Worm (Caenorhabditis elegans) whole organism, mixed stage, embryonic: ENCODE measurements around the gene B0416.2.

Source experiments
- bed-3 ChIP-seq: fragments of 200-800 bp; sonication (Bioruptor generic); optimal IDR thresholded peaks from 3 replicates; lab custom pipeline; 2018; ENCODE audit warnings: mild to moderate bottlenecking, missing genetic modification characterization, moderate library complexity, missing compliant biosample characterization
- elt-1 ChIP-seq: sonication (generic microtip); optimal IDR thresholded peaks from 2 replicates; lab custom pipeline; 2017; ENCODE audit warnings: missing genetic modification characterization, mild to moderate bottlenecking, missing compliant biosample characterization, antibody characterized with exemption, moderate library complexity, borderline replicate concordance; ENCODE audit not compliant: insufficient read depth
- elt-3 ChIP-seq: fragments of 150-350 bp; optimal IDR thresholded peaks from 2 replicates; lab custom pipeline; 2014; ENCODE audit warnings: missing biosample characterization, missing genetic modification characterization
- lin-32 ChIP-seq: fragments of 200-800 bp; sonication (Bioruptor generic); optimal IDR thresholded peaks from 2 replicates; lab custom pipeline; 2018; ENCODE audit warnings: mild to moderate bottlenecking, missing genetic modification characterization, missing compliant biosample characterization
- mab-5 ChIP-seq: fragments of 150-350 bp; optimal IDR thresholded peaks from 2 replicates; lab custom pipeline; 2014; ENCODE audit warnings: missing biosample characterization, missing genetic modification characterization
- mep-1 ChIP-seq: fragments of 150-350 bp; optimal IDR thresholded peaks from 2 replicates; lab custom pipeline; 2017; ENCODE audit warnings: missing biosample characterization, missing genetic modification reagents, missing genetic modification characterization, inconsistent platforms
- nhr-12 ChIP-seq: fragments of 150-350 bp; optimal IDR thresholded peaks from 2 replicates; lab custom pipeline; 2014; ENCODE audit warnings: missing biosample characterization, missing genetic modification characterization
- nhr-237 ChIP-seq: fragments of 150-350 bp; optimal IDR thresholded peaks from 2 replicates; lab custom pipeline; 2014; ENCODE audit warnings: missing biosample characterization, missing genetic modification characterization
- nhr-28 ChIP-seq: fragments of 150-350 bp; optimal IDR thresholded peaks from 2 replicates; lab custom pipeline; 2014; ENCODE audit warnings: missing biosample characterization, missing genetic modification characterization
- pha-4 ChIP-seq: fragments of 150-350 bp; optimal IDR thresholded peaks from 2 replicates; lab custom pipeline; 2018; ENCODE audit warnings: missing biosample characterization, missing genetic modification reagents, missing genetic modification characterization
- sem-2 ChIP-seq: fragments of 200-800 bp; sonication (Bioruptor generic); optimal IDR thresholded peaks from 2 replicates; lab custom pipeline; 2018; ENCODE audit warnings: mild to moderate bottlenecking, missing genetic modification characterization, missing compliant biosample characterization
- unc-39 ChIP-seq: fragments of 150-350 bp; optimal IDR thresholded peaks from 2 replicates; lab custom pipeline; 2014; ENCODE audit warnings: missing biosample characterization, missing genetic modification characterization
- unc-62 ChIP-seq: fragments of 150-350 bp; optimal IDR thresholded peaks from 2 replicates; lab custom pipeline; 2014; ENCODE audit warnings: missing biosample characterization, missing genetic modification reagents, missing genetic modification characterization
- ztf-11 ChIP-seq: fragments of 150-350 bp; optimal IDR thresholded peaks from 2 replicates; lab custom pipeline; 2014; ENCODE audit warnings: missing biosample characterization, missing genetic modification characterization

DNA sequence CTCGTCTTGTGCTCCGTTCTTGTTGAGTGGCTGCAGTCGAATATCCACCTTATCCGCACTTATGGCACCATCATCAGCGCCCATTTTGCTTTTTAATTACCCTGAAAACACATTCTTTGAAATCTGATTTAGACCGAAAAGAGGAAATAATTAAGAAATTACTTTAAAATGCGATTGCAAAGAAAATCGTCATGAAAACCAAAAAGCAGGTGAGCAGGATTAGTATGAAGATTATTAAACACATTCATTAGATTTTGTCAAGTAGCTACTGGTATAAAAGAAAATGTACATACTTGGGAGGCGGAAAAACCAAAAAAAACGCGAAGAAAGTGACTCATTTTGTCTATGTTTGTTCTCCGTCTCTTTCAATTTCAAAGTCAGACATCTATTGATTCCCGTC, 28.2 kb upstream of the B0416.2 start, which contains the start of gene B0416.5:
- no peak for TF ChIP-seq unc-62
- TF ChIP-seq ztf-11, result no peak
- TF ChIP-seq nhr-28, result no peak
- no peak for TF ChIP-seq lin-32
- TF ChIP-seq sem-2 (GFP tag; lab: Kevin White, UChicago), result no peak
- TF ChIP-seq elt-3 (tag; lab: Kevin White, UChicago), result no peak
- no peak for TF ChIP-seq nhr-12
- no peak for TF ChIP-seq bed-3 (GFP tag; lab: Kevin White, UChicago)
- TF ChIP-seq unc-39, result no peak
- no peak for TF ChIP-seq mab-5 (tag; lab: Kevin White, UChicago)
- TF ChIP-seq mep-1 (tag; lab: Kevin White, UChicago), result no peak
- no peak for TF ChIP-seq elt-1 (tag; lab: Kevin White, UChicago)
- TF ChIP-seq nhr-237 (tag; lab: Kevin White, UChicago), result no peak
- no peak for TF ChIP-seq pha-4 (tag; lab: Kevin White, UChicago)
